Worm (Caenorhabditis elegans): ENCODE results near the gene Y52D5A.2.

ce11 chrIV:5473098-5473497 lies 8.8 kb upstream of the Y52D5A.2 start:
- TF ChIP-seq flt-1 (GFP tag; IDR thresholded peaks at IDR 0.05) (no peak), cog-1 (tag; optimal IDR thresholded peaks at IDR 0.05) (no peak), tab-1 (GFP tag; IDR thresholded peaks at IDR 0.05) (no peak), ztf-23 (GFP tag; IDR thresholded peaks at IDR 0.05) (no peak), klf-2 (GFP tag; conservative IDR thresholded peaks at IDR 0.05) (no peak), ztf-29 (GFP tag; IDR thresholded peaks at IDR 0.05) (no peak), med-1 (GFP tag; optimal IDR thresholded peaks at IDR 0.05; ENCODE audit: insufficient read depth) (no peak)
